Worm (Caenorhabditis elegans) whole organism, L2 larva: ENCODE measurements around the gene npr-18.

ENCODE experiments used
- blmp-1 ChIP-seq: sonication (generic microtip); optimal IDR thresholded peaks from 2 replicates; lab custom pipeline; 2017; ENCODE audit warnings: missing genetic modification characterization, mild to moderate bottlenecking, missing compliant biosample characterization, antibody characterized with exemption, moderate library complexity; ENCODE audit not compliant: insufficient read depth
- mab-5 ChIP-seq: fragments of 150-350 bp; optimal IDR thresholded peaks from 2 replicates; lab custom pipeline; 2014; ENCODE audit warnings: missing biosample characterization, missing genetic modification characterization
- nhr-11 ChIP-seq: fragments of 150-350 bp; optimal IDR thresholded peaks from 2 replicates; lab custom pipeline; 2014; ENCODE audit warnings: missing biosample characterization, missing genetic modification characterization
- nhr-237 ChIP-seq: fragments of 150-350 bp; optimal IDR thresholded peaks from 2 replicates; lab custom pipeline; 2014; ENCODE audit warnings: missing biosample characterization, missing genetic modification characterization
- nhr-25 ChIP-seq: fragments of 150-350 bp; sonication (generic microtip); optimal IDR thresholded peaks from 3 replicates; lab custom pipeline; 2014; ENCODE audit warnings: missing biosample characterization, missing genetic modification characterization
- nhr-6 ChIP-seq: fragments of 150-350 bp; optimal IDR thresholded peaks from 2 replicates; lab custom pipeline; 2014; ENCODE audit warnings: missing biosample characterization, missing genetic modification characterization
- nhr-77 ChIP-seq: fragments of 150-350 bp; optimal IDR thresholded peaks from 2 replicates; lab custom pipeline; 2014; ENCODE audit warnings: missing biosample characterization, missing genetic modification characterization
- peb-1 ChIP-seq: fragments of 150-350 bp; optimal IDR thresholded peaks from 2 replicates; lab custom pipeline; 2014; ENCODE audit warnings: missing biosample characterization, missing genetic modification characterization
- sem-4 ChIP-seq: fragments of 150-350 bp; optimal IDR thresholded peaks from 2 replicates; lab custom pipeline; 2014; ENCODE audit warnings: missing biosample characterization, missing genetic modification reagents, missing genetic modification characterization
- skn-1 ChIP-seq: sonication (generic microtip); optimal IDR thresholded peaks from 2 replicates; lab custom pipeline; 2017; ENCODE audit warnings: missing biosample characterization, missing genetic modification characterization
- snpc-4 ChIP-seq: fragments of 150-350 bp; optimal IDR thresholded peaks from 2 replicates; lab custom pipeline; 2014; ENCODE audit warnings: missing biosample characterization, missing genetic modification characterization
- ztf-11 ChIP-seq: sonication (generic microtip); optimal IDR thresholded peaks from 2 replicates; lab custom pipeline; 2017; ENCODE audit warnings: missing biosample characterization, missing genetic modification characterization

ce11 chrX:9687264-9687663 lies 3.3 kb upstream of the npr-18 start:
- TF ChIP-seq nhr-6 (tag; lab: Kevin White, UChicago) (no peak), sem-4 (no peak), nhr-25 (tag; lab: Kevin White, UChicago) (no peak), blmp-1 (no peak), skn-1 (no peak), snpc-4 (no peak), peb-1 (tag; lab: Kevin White, UChicago) (no peak), nhr-77 (tag; lab: Kevin White, UChicago) (no peak), ztf-11 (tag; lab: Kevin White, UChicago) (no peak), nhr-11 (tag; lab: Kevin White, UChicago) (no peak), mab-5 (tag; lab: Kevin White, UChicago) (no peak), nhr-237 (tag; lab: Kevin White, UChicago) (no peak)
